Worm (Caenorhabditis elegans) whole organism, late embryonic: ENCODE measurements around the gene pals-20.

Source experiments
- C08G9.2 ChIP-seq: sonication (generic microtip); optimal IDR thresholded peaks from 2 replicates; lab custom pipeline; 2016; ENCODE audit warnings: mild to moderate bottlenecking, missing genetic modification characterization, moderate library complexity, missing compliant biosample characterization
- F13H6.1 ChIP-seq: sonication (generic microtip); optimal IDR thresholded peaks from 2 replicates; lab custom pipeline; 2016; ENCODE audit warnings: missing genetic modification characterization, missing compliant biosample characterization
- ceh-22 ChIP-seq: sonication (generic microtip); optimal IDR thresholded peaks from 2 replicates; lab custom pipeline; 2017; ENCODE audit warnings: missing biosample characterization, missing genetic modification characterization
- ceh-30 ChIP-seq: fragments of 150-350 bp; optimal IDR thresholded peaks from 2 replicates; lab custom pipeline; 2014; ENCODE audit warnings: missing biosample characterization, missing genetic modification characterization
- ceh-9 ChIP-seq: sonication (generic microtip); optimal IDR thresholded peaks from 2 replicates; lab custom pipeline; 2016; ENCODE audit warnings: mild to moderate bottlenecking, missing genetic modification characterization, inconsistent platforms, missing compliant biosample characterization
- fkh-10 ChIP-seq: fragments of 150-350 bp; optimal IDR thresholded peaks from 2 replicates; lab custom pipeline; 2014; ENCODE audit warnings: missing biosample characterization, missing genetic modification reagents, missing genetic modification characterization
- nhr-232 ChIP-seq: sonication (generic microtip); optimal IDR thresholded peaks from 2 replicates; lab custom pipeline; 2016; ENCODE audit warnings: missing genetic modification characterization, missing compliant biosample characterization
- pax-1 ChIP-seq: fragments of 150-350 bp; optimal IDR thresholded peaks from 2 replicates; lab custom pipeline; 2014; ENCODE audit warnings: missing biosample characterization, missing genetic modification characterization
- pha-4 ChIP-seq: fragments of 150-350 bp; optimal IDR thresholded peaks from 2 replicates; lab custom pipeline; 2018; ENCODE audit warnings: missing biosample characterization, missing genetic modification reagents, missing genetic modification characterization
- pqm-1 ChIP-seq: sonication (generic microtip); optimal IDR thresholded peaks from 2 replicates; lab custom pipeline; 2016; ENCODE audit warnings: missing genetic modification characterization, missing compliant biosample characterization
- rnt-1 ChIP-seq: sonication (generic microtip); optimal IDR thresholded peaks from 2 replicates; lab custom pipeline; 2016; ENCODE audit warnings: missing genetic modification characterization, missing compliant biosample characterization
- sox-4 ChIP-seq: sonication (generic microtip); optimal IDR thresholded peaks from 2 replicates; lab custom pipeline; 2017; ENCODE audit warnings: mild to moderate bottlenecking, missing genetic modification characterization, inconsistent platforms, missing compliant biosample characterization
- unc-55 ChIP-seq: sonication (generic microtip); optimal IDR thresholded peaks from 2 replicates; lab custom pipeline; 2017; ENCODE audit warnings: missing biosample characterization, missing genetic modification reagents, missing genetic modification characterization

- no peak for TF ChIP-seq pha-4 (tag; lab: Kevin White, UChicago)
- no peak for TF ChIP-seq sox-4 (tag; lab: Kevin White, UChicago)
- TF ChIP-seq ceh-30 (tag; lab: Kevin White, UChicago): no peak
- no peak for TF ChIP-seq C08G9.2
- no peak for TF ChIP-seq rnt-1 (tag; lab: Kevin White, UChicago)
- TF ChIP-seq pax-1 (tag; lab: Kevin White, UChicago): no peak
- TF ChIP-seq ceh-22 (tag; lab: Kevin White, UChicago): no peak
- no peak for TF ChIP-seq pqm-1 (tag; lab: Kevin White, UChicago)
- no peak for TF ChIP-seq unc-55 (GFP tag; lab: Kevin White, UChicago)
- no peak for TF ChIP-seq nhr-232 (tag; lab: Kevin White, UChicago)
- no peak for TF ChIP-seq ceh-9 (tag; lab: Kevin White, UChicago)
- TF ChIP-seq F13H6.1 (tag; lab: Kevin White, UChicago): no peak
- no peak for TF ChIP-seq fkh-10 (GFP tag; lab: Kevin White, UChicago)
These were observed 47.9 kb downstream of the pals-20 start, which contains the start of gene fbxa-5 for ce11 chrIII:1340240-1340639.
